Worm (Caenorhabditis elegans) whole organism, L4 larva: ENCODE measurements around the gene C08E3.15.
"Not testable (repeated sequence)": the region's sequence is repeated elsewhere in the genome, so short reads cannot be mapped to it uniquely, and the experiment has no call there.

ENCODE experiments used
- F49E8.2 ChIP-seq: sonication (generic microtip); optimal IDR thresholded peaks from 2 replicates; lab custom pipeline; 2016; ENCODE audit warnings: missing compliant biosample characterization, mild to moderate bottlenecking, missing genetic modification characterization, borderline replicate concordance
- Y75B8A.6 ChIP-seq: fragments of 200-800 bp; sonication (Bioruptor generic); IDR thresholded peaks from 2 replicates; pipeline ENCODE4 v1.3.6; 2022; ENCODE audit warnings: missing genetic modification reagents, missing genetic modification characterization, missing compliant biosample characterization
- ZK337.2 ChIP-seq: fragments of 200-800 bp; sonication (Bioruptor generic); IDR thresholded peaks from 2 replicates; pipeline ENCODE4 v1.3.6; 2022; ENCODE audit warnings: missing genetic modification reagents, missing genetic modification characterization, missing compliant biosample characterization
- aha-1 ChIP-seq: fragments of 150-350 bp; peaks from one replicate; lab custom pipeline; 2014; ENCODE audit warnings: missing biosample characterization, missing genetic modification characterization
- ceh-28 ChIP-seq: fragments of 150-350 bp; optimal IDR thresholded peaks from 2 replicates; lab custom pipeline; 2014; ENCODE audit warnings: missing biosample characterization, missing genetic modification reagents, missing genetic modification characterization
- ceh-44 ChIP-seq: fragments of 200-800 bp; sonication (Bioruptor generic); IDR thresholded peaks from 2 replicates; pipeline ENCODE4 v1.3.6; 2022; ENCODE audit warnings: missing genetic modification reagents, missing genetic modification characterization, missing compliant biosample characterization
- ceh-82 ChIP-seq: sonication (generic microtip); optimal IDR thresholded peaks from 2 replicates; lab custom pipeline; 2017; ENCODE audit warnings: missing biosample characterization, missing genetic modification characterization
- dmd-8 ChIP-seq: fragments of 200-800 bp; sonication (Bioruptor generic); IDR thresholded peaks from 2 replicates; pipeline ENCODE4 v1.3.6; 2022; ENCODE audit warnings: missing genetic modification characterization, missing compliant biosample characterization
- dve-1 ChIP-seq: sonication (generic microtip); optimal IDR thresholded peaks from 2 replicates; lab custom pipeline; 2017; ENCODE audit warnings: antibody characterized with exemption, mild to moderate bottlenecking, missing genetic modification characterization, missing compliant biosample characterization; ENCODE audit not compliant: insufficient read depth
- egl-27 ChIP-seq: sonication (generic microtip); optimal IDR thresholded peaks from 3 replicates; lab custom pipeline; 2017; ENCODE audit warnings: missing biosample characterization, missing genetic modification reagents, missing genetic modification characterization
- egl-43 ChIP-seq: fragments of 200-800 bp; sonication (Bioruptor generic); IDR thresholded peaks from 2 replicates; pipeline ENCODE4 v1.3.6; 2022; ENCODE audit warnings: missing genetic modification reagents, missing genetic modification characterization, missing compliant biosample characterization
- gei-8 ChIP-seq: fragments of 200-800 bp; sonication (Bioruptor generic); optimal IDR thresholded peaks from 2 replicates; lab custom pipeline; 2018; ENCODE audit warnings: mild to moderate bottlenecking, missing genetic modification characterization, missing compliant biosample characterization
- hif-1 ChIP-seq, 2 experiments: sonication (generic microtip); optimal IDR thresholded peaks; 2 replicates each; lab custom pipeline; 2016 to 2017; ENCODE audit warnings: missing compliant biosample characterization in 2 of 2, missing genetic modification characterization in 2 of 2, missing genetic modification reagents in 2 of 2, missing genotype in 2 of 2, mild to moderate bottlenecking in 1 of 2
- jun-1 ChIP-seq: fragments of 150-350 bp; optimal IDR thresholded peaks from 2 replicates; lab custom pipeline; 2014; ENCODE audit warnings: missing biosample characterization, missing genetic modification reagents, missing genetic modification characterization
- lim-7 ChIP-seq: fragments of 200-800 bp; sonication (Bioruptor generic); IDR thresholded peaks from 2 replicates; pipeline ENCODE4 v1.3.6; 2022; ENCODE audit warnings: missing genetic modification characterization, missing compliant biosample characterization
- madf-5 ChIP-seq, 2 experiments: fragments of 200-800 bp; sonication (Bioruptor generic); IDR thresholded peaks; 2 replicates each; pipeline ENCODE4 v1.3.6; 2022; ENCODE audit warnings: missing compliant biosample characterization in 2 of 2, missing genetic modification characterization in 2 of 2
- mxl-3 ChIP-seq: fragments of 200-800 bp; sonication (Bioruptor generic); optimal IDR thresholded peaks from 2 replicates; lab custom pipeline; 2018; ENCODE audit warnings: mild to moderate bottlenecking, missing genetic modification characterization, missing compliant biosample characterization
- nhr-11 ChIP-seq: fragments of 150-350 bp; optimal IDR thresholded peaks from 2 replicates; lab custom pipeline; 2014; ENCODE audit warnings: missing biosample characterization, missing genetic modification characterization
- nhr-25 ChIP-seq: sonication (generic microtip); optimal IDR thresholded peaks from 2 replicates; lab custom pipeline; 2017; ENCODE audit warnings: missing genetic modification characterization, mild to moderate bottlenecking, missing compliant biosample characterization, antibody characterized with exemption, moderate library complexity, borderline replicate concordance; ENCODE audit not compliant: insufficient read depth
- nhr-28 ChIP-seq: fragments of 150-350 bp; optimal IDR thresholded peaks from 2 replicates; lab custom pipeline; 2014; ENCODE audit warnings: missing biosample characterization, missing genetic modification characterization
- nhr-41 ChIP-seq: fragments of 200-800 bp; sonication (Bioruptor generic); IDR thresholded peaks from 2 replicates; pipeline ENCODE4 v1.3.6; 2022; ENCODE audit warnings: missing genetic modification reagents, missing genetic modification characterization, missing compliant biosample characterization
- nhr-6 ChIP-seq: fragments of 150-350 bp; optimal IDR thresholded peaks from 2 replicates; lab custom pipeline; 2014; ENCODE audit warnings: missing biosample characterization, missing genetic modification characterization
- pha-4 ChIP-seq, 2 experiments: fragments of 150-350 bp in 1 of 2; fragments of 200-800 bp in 1 of 2; sonication (Bioruptor generic) in 1 of 2; IDR thresholded peaks in 1 of 2; optimal IDR thresholded peaks in 1 of 2; 2 replicates each; pipeline versions ENCODE4 v1.3.6 to Lab custom; 2014 to 2022; ENCODE audit warnings: missing genetic modification characterization in 2 of 2, missing genetic modification reagents in 2 of 2, missing biosample characterization in 1 of 2, missing compliant biosample characterization in 1 of 2
- php-3 ChIP-seq: fragments of 200-800 bp; sonication (Bioruptor generic); IDR thresholded peaks from 2 replicates; pipeline ENCODE4 v1.3.6; 2022; ENCODE audit warnings: missing genetic modification reagents, missing genetic modification characterization, missing compliant biosample characterization
- pqm-1 ChIP-seq: sonication (generic microtip); optimal IDR thresholded peaks from 2 replicates; lab custom pipeline; 2017; ENCODE audit warnings: missing biosample characterization, missing genetic modification characterization
- sdz-12 ChIP-seq: fragments of 200-800 bp; sonication (Bioruptor generic); optimal IDR thresholded peaks from 2 replicates; lab custom pipeline; 2018; ENCODE audit warnings: mild to moderate bottlenecking, missing genetic modification characterization, missing compliant biosample characterization
- skn-1 ChIP-seq: fragments of 150-350 bp; optimal IDR thresholded peaks from 2 replicates; lab custom pipeline; 2014; ENCODE audit warnings: missing biosample characterization, missing genetic modification characterization
- snpc-4 ChIP-seq: fragments of 150-350 bp; optimal IDR thresholded peaks from 2 replicates; lab custom pipeline; 2014; ENCODE audit warnings: missing biosample characterization, missing genetic modification characterization
- tra-1 ChIP-seq: fragments of 200-800 bp; sonication (Bioruptor generic); IDR thresholded peaks from 2 replicates; pipeline ENCODE4 v1.3.6; 2022; ENCODE audit warnings: missing genetic modification reagents, missing genetic modification characterization, missing compliant biosample characterization
- unc-39 ChIP-seq: sonication (generic microtip); optimal IDR thresholded peaks from 2 replicates; lab custom pipeline; 2017; ENCODE audit warnings: missing biosample characterization, missing genetic modification characterization
- unc-62 ChIP-seq, 3 experiments: fragments of 150-350 bp in 1 of 3; sonication (generic microtip); optimal IDR thresholded peaks in 2 of 3; peaks in 1 of 3; 1 replicate in 1 of 3; 2 replicates in 2 of 3; lab custom pipeline; 2014 to 2017; ENCODE audit warnings: missing biosample characterization in 3 of 3, missing genetic modification characterization in 3 of 3, missing genetic modification reagents in 3 of 3, missing genotype in 1 of 3
- zip-2 ChIP-seq: fragments of 150-350 bp; optimal IDR thresholded peaks from 2 replicates; lab custom pipeline; 2014; ENCODE audit warnings: missing biosample characterization, missing genetic modification characterization

C08E3.15 gene

ce11 chrII:1632216-1632615 lies 4.5 kb upstream of the C08E3.15 start, which contains the start of gene C08E3.13:
Gene C08E3.13, minus strand, starts transcription at chrII:1632316.
- not testable (repeated sequence) for TF ChIP-seq nhr-25 (tag; lab: Kevin White, UChicago); nhr-6; sdz-12
- TF ChIP-seq, all 104 proteins: peak for 0; not testable (repeated sequence) for 104

- TF ChIP-seq unc-62 (GFP tag; optimal IDR thresholded peaks at IDR 0.05 in 1 of 2; lab: Kevin White, UChicago) (no peak), unc-62 (tag; optimal IDR thresholded peaks at IDR 0.05; lab: Kevin White, UChicago) (no peak), tra-1 (GFP tag; lab: Robert Waterston, UW) (no peak), mxl-3 (no peak), ceh-82 (tag; lab: Kevin White, UChicago) (no peak), pha-4 (GFP tag; IDR thresholded peaks at IDR 0.05; lab: Robert Waterston, UW) (no peak), pha-4 (tag; optimal IDR thresholded peaks at IDR 0.05; lab: Kevin White, UChicago) (no peak), hif-1 (tag; optimal IDR thresholded peaks at IDR 0.05; lab: Kevin White, UChicago) (no peak), madf-5 (GFP tag; IDR thresholded peaks at IDR 0.05; lab: Robert Waterston, UW) (no peak), egl-43 (GFP tag; lab: Robert Waterston, UW) (no peak), snpc-4 (tag; lab: Kevin White, UChicago) (no peak), egl-27 (tag; lab: Kevin White, UChicago) (no peak), Y75B8A.6 (GFP tag; lab: Robert Waterston, UW) (no peak), zip-2 (tag; lab: Kevin White, UChicago) (no peak), gei-8 (GFP tag; lab: Kevin White, UChicago) (no peak), nhr-11 (no peak)
These were observed 2.0 kb downstream of the C08E3.15 start, which contains the start of gene C08E3.14 for ce11 chrII:1625666-1626065. Gene C08E3.14, plus strand, starts transcription at chrII:1625966.

DNA sequence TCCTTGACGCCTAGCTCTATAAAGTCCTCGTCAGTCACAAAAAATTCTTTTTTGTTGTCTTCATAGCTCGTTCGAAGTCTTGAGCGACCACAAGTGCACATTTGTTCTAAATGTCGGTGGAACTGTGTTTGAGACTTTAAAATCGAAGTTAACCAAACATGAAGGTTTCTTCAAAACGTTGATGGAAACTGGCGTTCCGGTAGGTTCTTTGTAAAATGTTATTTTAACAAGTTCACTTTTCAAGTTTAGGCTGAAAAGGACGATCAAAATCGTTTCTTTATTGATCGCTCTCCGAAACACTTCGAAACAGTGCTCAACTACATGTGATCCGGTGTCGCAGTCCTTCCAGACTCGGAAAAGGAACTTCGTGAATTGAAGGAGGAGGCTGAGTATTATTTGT lies 3.1 kb downstream of the C08E3.15 start, which contains the start of gene fbxa-160:
TSS of gene fbxa-160 (minus strand) at position 101 of the 400 bp plus-strand sequence.
- TF ChIP-seq nhr-41 (GFP tag; lab: Robert Waterston, UW) (no peak), ceh-28 (tag; lab: Kevin White, UChicago) (no peak), unc-39 (tag; lab: Kevin White, UChicago) (no peak), php-3 (GFP tag; lab: Robert Waterston, UW) (no peak), lim-7 (no peak), F49E8.2 (tag; lab: Kevin White, UChicago) (no peak), dve-1 (tag; lab: Kevin White, UChicago) (no peak)

DNA sequence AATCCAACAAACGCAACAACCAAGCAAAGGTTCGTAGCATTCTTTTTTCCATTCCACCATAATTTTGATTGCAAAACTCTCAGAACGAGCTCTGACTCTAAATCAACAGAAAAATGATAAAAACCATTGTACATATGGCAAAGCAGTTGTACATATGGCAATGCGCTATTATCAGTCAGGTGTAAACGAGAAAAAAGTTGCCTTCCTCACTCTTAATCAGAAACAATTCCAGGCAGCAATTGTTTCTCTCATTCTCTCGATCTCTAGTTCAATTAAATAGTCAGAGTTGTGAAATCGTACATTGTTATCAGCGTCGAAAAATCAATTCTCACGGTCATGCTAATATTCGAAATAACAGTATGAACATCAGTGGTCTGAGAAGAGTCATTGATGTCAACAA lies 5.9 kb downstream of the C08E3.15 start:
- TF ChIP-seq dmd-8 (no peak), unc-62 (GFP tag; optimal IDR thresholded peaks at IDR 0.05 in 1 of 2; lab: Kevin White, UChicago) (peak in 1 of 2 experiments; percentile 71), unc-62 (tag; optimal IDR thresholded peaks at IDR 0.05; lab: Kevin White, UChicago) (no peak), nhr-28 (peak; percentile 45), mxl-3 (peak; percentile 15), jun-1 (tag; lab: Kevin White, UChicago) (no peak), pqm-1 (tag; lab: Kevin White, UChicago) (peak; percentile 95)

DNA sequence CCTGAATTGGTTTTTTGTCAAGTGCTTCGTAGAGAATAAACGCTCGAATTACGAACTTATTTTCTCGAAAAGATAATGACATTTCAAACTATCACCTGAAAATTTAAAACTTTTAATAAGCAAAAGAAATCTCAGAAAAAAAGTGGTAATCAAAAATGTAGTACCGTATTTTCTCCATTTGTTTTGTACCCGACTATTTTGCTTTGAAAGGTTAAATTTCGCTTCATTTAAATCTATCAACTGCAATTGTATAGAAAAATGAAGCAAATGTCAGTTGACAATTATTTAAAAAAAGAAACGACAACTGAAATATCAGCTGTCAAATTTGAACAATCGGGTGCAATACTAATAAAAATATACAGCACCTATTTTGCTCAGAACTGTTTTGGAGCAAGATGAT lies 6.5 kb downstream of the C08E3.15 start, which contains the start of gene fbxa-158:
TSS of gene fbxa-158 (minus strand) at position 101 of the 400 bp plus-strand sequence.
- TF ChIP-seq ZK337.2 (no peak), skn-1 (no peak)
- TF ChIP-seq, all 104 proteins: peak for 0

DNA sequence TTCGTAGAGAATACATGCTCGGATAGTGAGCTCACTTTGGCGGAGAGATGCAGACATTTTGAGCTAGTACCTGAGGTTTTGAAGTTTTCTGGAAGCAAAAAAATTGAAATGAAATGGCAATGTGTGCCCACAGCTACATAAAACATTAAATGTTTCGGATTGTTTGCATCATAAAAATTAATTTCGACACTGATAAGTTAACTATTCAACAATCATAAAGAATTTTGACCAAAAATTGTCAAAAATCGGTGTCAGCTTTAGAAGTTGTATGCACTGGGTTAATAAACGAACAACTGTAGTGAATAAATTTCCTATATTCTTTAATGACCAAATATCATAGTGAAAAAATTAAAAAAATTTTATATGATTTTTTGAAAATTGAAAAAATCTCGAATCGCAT lies 8.7 kb downstream of the C08E3.15 start, which contains the start of gene fbxa-166:
TSS of gene fbxa-166 (minus strand) at position 101 of the 400 bp plus-strand sequence.
- TF ChIP-seq aha-1 (tag; lab: Kevin White, UChicago) (peak; percentile 45), ceh-44 (GFP tag; lab: Robert Waterston, UW) (no peak)
